Fruit fly (Drosophila melanogaster): ENCODE results near the gene CG32983.

Gene CG32983

DNA sequence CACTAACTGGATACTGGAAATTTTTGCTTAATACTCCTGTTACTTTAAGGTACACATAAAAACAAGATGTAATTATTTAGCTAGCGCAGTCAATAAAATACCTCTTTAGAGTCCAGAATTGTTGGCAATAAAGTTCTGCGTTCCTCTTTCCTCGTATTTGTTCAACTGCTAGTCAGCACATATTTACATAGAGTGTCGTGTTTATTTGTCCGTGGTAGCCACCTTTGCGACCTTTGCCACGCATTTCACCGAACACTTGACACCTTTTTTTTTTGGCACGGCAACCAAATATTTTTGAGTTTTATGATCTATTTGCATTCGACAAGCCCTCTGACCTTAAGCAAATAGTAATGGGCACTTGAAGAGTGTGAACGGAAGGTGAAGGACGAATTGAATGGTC is 19.7 kb upstream of the CG32983 start:
- peak; percentile 45 for TF ChIP-seq h (GFP tag; optimal IDR thresholded peaks at IDR 0.05)
- TF ChIP-seq Hnf4 (GFP tag; optimal IDR thresholded peaks at IDR 0.05): peak; percentile 89
- peak; percentile 89 for TF ChIP-seq Hr83 (GFP tag; optimal IDR thresholded peaks at IDR 0.05; ENCODE audit: poor library complexity, severe bottlenecking)
- peak; percentile 93 for TF ChIP-seq Jra (GFP tag; optimal IDR thresholded peaks at IDR 0.05)
- peak; percentile 96 for TF ChIP-seq tai (GFP tag; optimal IDR thresholded peaks at IDR 0.05)
- peak; percentile 82 for TF ChIP-seq sv (GFP tag; optimal IDR thresholded peaks at IDR 0.05)
- peak; percentile 12 for TF ChIP-seq ey (GFP tag; optimal IDR thresholded peaks at IDR 0.05)
- TF ChIP-seq dsf (GFP tag; optimal IDR thresholded peaks at IDR 0.05; ENCODE audit: borderline replicate concordance): peak; percentile 17
- peak; percentile 95 for TF ChIP-seq rgr (GFP tag; optimal IDR thresholded peaks at IDR 0.05)
- TF ChIP-seq fru (GFP tag; optimal IDR thresholded peaks at IDR 0.05): peak; percentile 5
- TF ChIP-seq Abd-B (GFP tag; optimal IDR thresholded peaks at IDR 0.05): no peak
- no peak for TF ChIP-seq Hr78 (GFP tag; optimal IDR thresholded peaks at IDR 0.05)
- TF ChIP-seq foxo (GFP tag; optimal IDR thresholded peaks at IDR 0.05): peak in 1 of 2 experiments; percentile 66
- TF ChIP-seq psq (GFP tag; optimal IDR thresholded peaks at IDR 0.05): peak; percentile 49
- peak; percentile 8 for TF ChIP-seq Sp1 (GFP tag; optimal IDR thresholded peaks at IDR 0.05)
- TF ChIP-seq Vsx2 (GFP tag; optimal IDR thresholded peaks at IDR 0.05; ENCODE audit: partially characterized antibody): no peak
- peak; percentile 70 for TF ChIP-seq GATAd (GFP tag; optimal IDR thresholded peaks at IDR 0.05)
- TF ChIP-seq br (GFP tag; optimal IDR thresholded peaks at IDR 0.05): peak; percentile 74
- peak; percentile 90 for TF ChIP-seq OdsH (GFP tag; optimal IDR thresholded peaks at IDR 0.05)
- no peak for TF ChIP-seq CG32264 (GFP tag; optimal IDR thresholded peaks at IDR 0.05)
- TF ChIP-seq brk (GFP tag; optimal IDR thresholded peaks at IDR 0.05): peak; percentile 65
- TF ChIP-seq Mio (GFP tag; optimal IDR thresholded peaks at IDR 0.05): peak; percentile 31
- TF ChIP-seq woc (GFP tag; optimal IDR thresholded peaks at IDR 0.05): no peak
- no peak for TF ChIP-seq dmrt93B (GFP tag; optimal IDR thresholded peaks at IDR 0.05)
- TF ChIP-seq lola (GFP tag; optimal IDR thresholded peaks at IDR 0.05): no peak

DNA sequence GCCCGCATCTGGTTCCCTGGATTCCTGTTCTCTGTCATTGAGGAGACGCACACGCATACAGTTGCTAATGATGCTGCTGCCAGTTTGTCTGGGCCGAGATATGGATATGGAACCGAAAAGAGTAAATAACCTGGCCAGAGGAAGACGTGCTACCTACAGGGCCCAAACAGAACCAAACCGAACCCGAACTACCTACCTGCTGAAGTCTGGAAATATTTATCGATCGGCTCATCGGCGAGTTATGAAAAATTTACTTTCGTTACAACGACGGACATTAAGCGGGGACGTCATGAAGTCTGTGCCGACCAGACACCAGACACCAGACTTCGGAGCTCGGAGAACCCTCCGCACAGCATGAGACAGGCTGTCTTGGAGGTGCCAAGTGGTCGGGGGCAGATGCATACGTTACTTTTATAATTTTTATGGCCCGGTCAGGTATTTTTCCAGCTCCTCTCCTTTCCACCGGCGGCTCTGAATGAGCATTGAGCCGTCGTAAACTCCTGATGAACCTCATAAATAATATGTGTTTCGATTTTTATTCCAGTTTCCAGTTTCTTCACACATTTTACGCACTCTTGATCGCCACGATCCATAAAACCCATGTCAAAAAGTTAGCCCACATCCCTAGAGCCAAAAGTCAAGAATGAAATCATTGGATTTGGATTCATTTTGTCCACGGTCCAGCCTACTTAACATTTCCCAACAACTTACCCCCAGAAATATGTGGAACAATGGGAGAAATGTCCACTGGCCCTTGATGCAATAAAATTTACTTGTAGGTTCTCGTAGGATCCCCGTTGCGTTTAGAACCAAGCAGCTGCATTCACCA is 18.7 kb upstream of the CG32983 start:
- TF ChIP-seq fru (GFP tag; optimal IDR thresholded peaks at IDR 0.05) (peak; percentile 88), GATAd (GFP tag; optimal IDR thresholded peaks at IDR 0.05) (no peak)

DNA sequence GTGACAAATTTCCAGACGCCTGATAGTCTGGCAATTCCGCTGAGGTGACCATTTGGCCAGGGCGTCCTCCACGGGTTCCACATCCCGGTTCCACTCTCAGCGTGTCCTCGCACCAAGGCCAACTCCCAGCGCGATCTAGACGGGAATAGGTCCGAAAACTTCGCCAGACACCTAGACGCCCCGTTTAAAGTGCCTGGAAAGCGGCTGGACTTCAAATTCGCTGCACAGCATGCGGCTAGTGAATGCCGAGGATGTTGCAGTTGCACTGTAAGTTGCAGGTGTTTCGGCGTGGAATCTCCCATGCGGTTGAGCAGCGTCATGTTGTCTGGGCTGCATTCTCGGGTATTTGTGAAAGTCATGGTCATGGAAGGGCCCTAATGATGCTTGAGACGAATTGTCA is 16.5 kb upstream of the CG32983 start:
- no peak for TF ChIP-seq Vsx2 (GFP tag; optimal IDR thresholded peaks at IDR 0.05; ENCODE audit: partially characterized antibody)
- no peak for TF ChIP-seq usp (GFP tag; optimal IDR thresholded peaks at IDR 0.05)
- no peak for TF ChIP-seq Mio (GFP tag; optimal IDR thresholded peaks at IDR 0.05)
- no peak for TF ChIP-seq br (GFP tag; optimal IDR thresholded peaks at IDR 0.05)
- no peak for TF ChIP-seq Hr78 (GFP tag; optimal IDR thresholded peaks at IDR 0.05)
- no peak for TF ChIP-seq h (GFP tag; optimal IDR thresholded peaks at IDR 0.05)
- TF ChIP-seq Rel (GFP tag; optimal IDR thresholded peaks at IDR 0.05): no peak
- no peak for TF ChIP-seq Rel (tag; optimal IDR thresholded peaks at IDR 0.05)
- no peak for TF ChIP-seq Abd-B (GFP tag; optimal IDR thresholded peaks at IDR 0.05)
- no peak for TF ChIP-seq dmrt93B (GFP tag; optimal IDR thresholded peaks at IDR 0.05)
- TF ChIP-seq tai (GFP tag; optimal IDR thresholded peaks at IDR 0.05): no peak
- no peak for TF ChIP-seq Sp1 (GFP tag; optimal IDR thresholded peaks at IDR 0.05)
- no peak for TF ChIP-seq Dfd (GFP tag; optimal IDR thresholded peaks at IDR 0.05)
- TF ChIP-seq rgr (GFP tag; optimal IDR thresholded peaks at IDR 0.05): no peak
- TF ChIP-seq Hnf4 (GFP tag; optimal IDR thresholded peaks at IDR 0.05): no peak
- no peak for TF ChIP-seq GATAd (GFP tag; optimal IDR thresholded peaks at IDR 0.05)
- TF ChIP-seq dl (GFP tag; optimal IDR thresholded peaks at IDR 0.05; ENCODE audit: insufficient read depth in 1 of 2, partially characterized antibody in 2 of 2): no peak
- no peak for TF ChIP-seq CG9705 (GFP tag; optimal IDR thresholded peaks at IDR 0.05)
- TF ChIP-seq dsf (GFP tag; optimal IDR thresholded peaks at IDR 0.05; ENCODE audit: borderline replicate concordance): no peak
- no peak for TF ChIP-seq pan (optimal IDR thresholded peaks at IDR 0.05)

DNA sequence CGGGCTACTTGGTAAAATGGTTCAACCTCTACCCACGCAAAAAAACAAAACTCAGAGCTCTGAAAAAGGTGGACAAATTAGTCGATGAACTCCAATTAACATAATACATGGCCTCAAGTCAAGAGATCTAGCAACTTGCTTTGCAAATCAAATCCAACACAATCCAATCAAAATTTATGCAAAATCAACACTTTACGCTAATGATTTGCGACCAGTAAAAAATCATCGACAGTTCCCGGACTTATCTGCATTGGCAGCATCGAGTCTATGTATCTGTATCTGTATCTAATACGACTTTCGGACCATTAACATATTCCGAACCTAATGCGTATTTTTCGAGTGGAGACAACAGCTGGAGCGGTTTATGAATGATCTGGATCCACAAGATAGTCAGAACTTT is 14.6 kb upstream of the CG32983 start:
- no peak for TF ChIP-seq Mio (GFP tag; optimal IDR thresholded peaks at IDR 0.05)
- no peak for TF ChIP-seq CG32264 (GFP tag; optimal IDR thresholded peaks at IDR 0.05)
- no peak for TF ChIP-seq Dif (GFP tag; optimal IDR thresholded peaks at IDR 0.05; ENCODE audit: partially characterized antibody)
- TF ChIP-seq psq (GFP tag; optimal IDR thresholded peaks at IDR 0.05): no peak
- no peak for TF ChIP-seq HLH106 (tag; optimal IDR thresholded peaks at IDR 0.05)
- TF ChIP-seq Hr83 (GFP tag; optimal IDR thresholded peaks at IDR 0.05; ENCODE audit: poor library complexity, severe bottlenecking): no peak
- no peak for TF ChIP-seq rgr (GFP tag; optimal IDR thresholded peaks at IDR 0.05)
- TF ChIP-seq tai (GFP tag; optimal IDR thresholded peaks at IDR 0.05): no peak

Measured in whole organism, wandering third instar larva.